Worm (Caenorhabditis elegans): ENCODE results near the gene maph-9.
A peak's percentile ranks its signal among the peaks of the same experiment; 100 is the strongest.

maph-9 gene

ce11 chrIV:7144670-7145257 is 11.7 kb upstream of the maph-9 start, which contains the start of gene hecd-1:
Gene hecd-1 (minus strand): TSS chrIV:7144720.
- TF ChIP-seq lin-1 (GFP tag; IDR thresholded peaks at IDR 0.05): no peak
- no peak for TF ChIP-seq lir-3 (tag; optimal IDR thresholded peaks at IDR 0.05)
- no peak for TF ChIP-seq rbr-2 (tag; optimal IDR thresholded peaks at IDR 0.05)
- no peak for TF ChIP-seq zfp-3 (GFP tag; conservative IDR thresholded peaks at IDR 0.05)
- peak; percentile 79 for TF ChIP-seq hlh-30 (tag; optimal IDR thresholded peaks at IDR 0.05; ENCODE audit: insufficient read depth)
- peak; percentile 79 for TF ChIP-seq aha-1 (tag)
- TF ChIP-seq pqm-1 (tag; optimal IDR thresholded peaks at IDR 0.05): no peak
- TF ChIP-seq nhr-11 (tag; optimal IDR thresholded peaks at IDR 0.05): no peak
- TF ChIP-seq nhr-28 (tag; optimal IDR thresholded peaks at IDR 0.05): peak; percentile 40
- TF ChIP-seq vab-7 (GFP tag; IDR thresholded peaks at IDR 0.05): no peak
- no peak for TF ChIP-seq ctbp-1 (GFP tag; IDR thresholded peaks at IDR 0.05)
- TF ChIP-seq nhr-48 (tag; optimal IDR thresholded peaks at IDR 0.05): no peak
- no peak for TF ChIP-seq snpc-1.2 (GFP tag; IDR thresholded peaks at IDR 0.05)
- TF ChIP-seq mep-1 (tag; optimal IDR thresholded peaks at IDR 0.05): peak; percentile 23
- no peak for TF ChIP-seq zip-11 (GFP tag; IDR thresholded peaks at IDR 0.05)
- TF ChIP-seq zag-1 (tag; optimal IDR thresholded peaks at IDR 0.05): no peak
- peak; percentile 14 for TF ChIP-seq hlh-11 (tag; optimal IDR thresholded peaks at IDR 0.05)
- TF ChIP-seq daf-19 (GFP tag; conservative IDR thresholded peaks at IDR 0.05): no peak
- TF ChIP-seq madf-9 (GFP tag; conservative IDR thresholded peaks at IDR 0.05): no peak
- TF ChIP-seq mdl-1 (tag; optimal IDR thresholded peaks at IDR 0.05): peak in 1 of 2 experiments; percentile 25
- TF ChIP-seq lsy-2 (tag; optimal IDR thresholded peaks at IDR 0.05): peak in 1 of 2 experiments; percentile 56
- TF ChIP-seq mes-2 (tag; optimal IDR thresholded peaks at IDR 0.05; ENCODE audit: poor library complexity, severe bottlenecking): peak; percentile 13
- TF ChIP-seq dve-1 (tag; optimal IDR thresholded peaks at IDR 0.05; ENCODE audit: insufficient read depth): peak; percentile 16
- peak; percentile 37 for TF ChIP-seq mxl-3 (GFP tag; optimal IDR thresholded peaks at IDR 0.05)
- no peak for TF ChIP-seq unc-39 (tag; optimal IDR thresholded peaks at IDR 0.05)
- TF ChIP-seq dmd-6 (GFP tag; IDR thresholded peaks at IDR 0.05): no peak
- TF ChIP-seq dpl-1 (GFP tag; optimal IDR thresholded peaks at IDR 0.05): peak; percentile 20
- peak; percentile 68 for TF ChIP-seq lin-38 (GFP tag; IDR thresholded peaks at IDR 0.05)
- TF ChIP-seq F37D6.2 (tag; optimal IDR thresholded peaks at IDR 0.05): no peak

ce11 chrIV:7147722-7148121 is 8.7 kb upstream of the maph-9 start:
- TF ChIP-seq lin-1 (GFP tag; IDR thresholded peaks at IDR 0.05) (no peak), fkh-10 (GFP tag; optimal IDR thresholded peaks at IDR 0.05) (peak; percentile 15), dve-1 (tag; optimal IDR thresholded peaks at IDR 0.05; ENCODE audit: insufficient read depth) (peak; percentile 25), dmd-9 (GFP tag; IDR thresholded peaks at IDR 0.05) (no peak), lin-38 (GFP tag; IDR thresholded peaks at IDR 0.05) (peak; percentile 29; the same call in 1 of the 2 replicates), nhr-77 (tag; optimal IDR thresholded peaks at IDR 0.05) (peak; percentile 6), mes-2 (tag; optimal IDR thresholded peaks at IDR 0.05; ENCODE audit: poor library complexity, severe bottlenecking) (peak; percentile 6), daf-16 (GFP tag; optimal IDR thresholded peaks at IDR 0.05) (no peak), daf-16 (tag; optimal IDR thresholded peaks at IDR 0.05) (peak; percentile 75), rbr-2 (tag; optimal IDR thresholded peaks at IDR 0.05) (peak; percentile 13), hlh-30 (tag; optimal IDR thresholded peaks at IDR 0.05; ENCODE audit: insufficient read depth) (peak; percentile 73), lsy-2 (tag; optimal IDR thresholded peaks at IDR 0.05) (peak in 1 of 2 experiments; percentile 64), jun-1 (tag; optimal IDR thresholded peaks at IDR 0.05) (no peak), Y75B8A.6 (GFP tag; IDR thresholded peaks at IDR 0.05) (no peak), hlh-11 (tag; optimal IDR thresholded peaks at IDR 0.05) (peak; percentile 69), mep-1 (tag; optimal IDR thresholded peaks at IDR 0.05) (peak; percentile 38), nhr-28 (tag; optimal IDR thresholded peaks at IDR 0.05) (peak; percentile 57)

DNA sequence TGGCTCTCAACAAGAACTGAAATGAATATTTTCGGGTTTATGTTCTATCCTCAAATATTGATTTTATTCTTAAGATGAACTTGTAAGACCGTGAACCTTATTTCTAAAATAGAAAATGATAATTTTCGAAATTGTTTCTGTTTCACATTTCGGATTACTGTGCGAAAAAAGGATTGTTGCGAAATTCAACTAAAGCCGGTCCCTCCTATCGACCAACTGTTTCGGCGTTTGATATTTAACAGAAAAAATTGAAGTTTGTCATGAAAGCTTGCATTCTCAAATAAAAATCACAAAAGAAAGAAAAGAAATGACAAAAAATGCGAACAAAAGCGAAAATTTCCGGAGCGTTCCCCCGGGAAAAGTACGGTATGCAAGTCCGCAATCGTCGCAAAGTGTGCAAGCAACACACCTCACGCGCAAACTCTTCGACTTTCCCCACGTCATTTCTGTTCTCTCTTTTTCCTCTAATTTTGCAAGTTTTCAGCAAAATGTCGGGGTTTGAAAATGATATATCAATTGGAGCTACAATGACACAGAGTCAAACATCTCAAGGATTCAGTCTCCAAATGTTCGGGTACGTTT is 7.3 kb upstream of the maph-9 start, which contains the start of gene C34D4.4:
Gene C34D4.4, plus strand, starts transcription at position 342 of the 582 bp plus-strand sequence.
- TF ChIP-seq set-16 (GFP tag; IDR thresholded peaks at IDR 0.05) (no peak), ztf-11 (tag; optimal IDR thresholded peaks at IDR 0.05) (no peak), Y105C5A.15 (GFP tag; IDR thresholded peaks at IDR 0.05) (no peak), zfp-2 (tag; optimal IDR thresholded peaks at IDR 0.05) (no peak), egl-27 (tag; optimal IDR thresholded peaks at IDR 0.05) (no peak), T20F7.1 (GFP tag; optimal IDR thresholded peaks at IDR 0.05) (no peak), sdz-12 (GFP tag; optimal IDR thresholded peaks at IDR 0.05) (no peak), hmg-1.1 (GFP tag; IDR thresholded peaks at IDR 0.05) (no peak), gei-8 (GFP tag; optimal IDR thresholded peaks at IDR 0.05) (no peak), Y75B8A.6 (GFP tag; IDR thresholded peaks at IDR 0.05) (no peak), nhr-10 (tag; optimal IDR thresholded peaks at IDR 0.05) (no peak), hif-1 (tag; optimal IDR thresholded peaks at IDR 0.05) (no peak), spr-3 (GFP tag; optimal IDR thresholded peaks at IDR 0.05) (no peak)
